Worm (Caenorhabditis elegans) whole organism, young adult: Measurements from ENCODE around the gene T16A1.2.

Experiments used
- C06A6.2 ChIP-seq: fragments of 200-800 bp; sonication (Bioruptor generic); conservative IDR thresholded peaks from 2 replicates; pipeline ENCODE4 v1.3.6; 2022; ENCODE audit warnings: missing genetic modification characterization, missing compliant biosample characterization
- F10E7.11 ChIP-seq: sonication (generic microtip); optimal IDR thresholded peaks from 2 replicates; lab custom pipeline; 2017; ENCODE audit warnings: mild to moderate bottlenecking, missing genetic modification characterization, moderate library complexity, missing compliant biosample characterization
- F22D6.2 ChIP-seq: sonication (generic microtip); optimal IDR thresholded peaks from 2 replicates; lab custom pipeline; 2016; ENCODE audit warnings: mild to moderate bottlenecking, missing genetic modification characterization, missing compliant biosample characterization
- F55B11.4 ChIP-seq: sonication (generic microtip); optimal IDR thresholded peaks from 2 replicates; lab custom pipeline; 2016; ENCODE audit warnings: missing compliant biosample characterization, missing genetic modification characterization, borderline replicate concordance; ENCODE audit not compliant: insufficient read depth
- F57C9.4 ChIP-seq: sonication (generic microtip); optimal IDR thresholded peaks from 2 replicates; lab custom pipeline; 2017; ENCODE audit warnings: mild to moderate bottlenecking, missing genetic modification characterization, missing compliant biosample characterization
- Y56A3A.18 ChIP-seq: fragments of 200-800 bp; sonication (Bioruptor generic); IDR thresholded peaks from 2 replicates; pipeline ENCODE4 v1.3.6; 2022; ENCODE audit warnings: missing genetic modification reagents, missing genetic modification characterization, missing compliant biosample characterization
- Y79H2A.3 ChIP-seq: fragments of 200-800 bp; sonication (Bioruptor generic); conservative IDR thresholded peaks from 2 replicates; pipeline ENCODE4 v1.3.6; 2022; ENCODE audit warnings: missing genetic modification reagents, missing genetic modification characterization, missing compliant biosample characterization
- athp-1 ChIP-seq: sonication (generic microtip); optimal IDR thresholded peaks from 2 replicates; lab custom pipeline; 2017; ENCODE audit warnings: mild to moderate bottlenecking, missing genetic modification characterization, missing compliant biosample characterization
- attf-6 ChIP-seq: fragments of 200-800 bp; sonication (Bioruptor generic); IDR thresholded peaks from 2 replicates; pipeline ENCODE4 v1.3.6; 2022; ENCODE audit warnings: missing genetic modification reagents, missing genetic modification characterization, missing compliant biosample characterization
- bed-1 ChIP-seq: fragments of 200-800 bp; sonication (Bioruptor generic); IDR thresholded peaks from 2 replicates; pipeline ENCODE4 v1.3.6; 2022; ENCODE audit warnings: missing genetic modification reagents, missing genetic modification characterization, missing compliant biosample characterization
- bed-2 ChIP-seq: fragments of 200-800 bp; sonication (Bioruptor generic); IDR thresholded peaks from 2 replicates; pipeline ENCODE4 v1.3.6; 2022; ENCODE audit warnings: missing genetic modification reagents, missing genetic modification characterization, missing compliant biosample characterization
- ccch-3 ChIP-seq: fragments of 200-800 bp; sonication (Bioruptor generic); optimal IDR thresholded peaks from 2 replicates; lab custom pipeline; 2018; ENCODE audit warnings: mild to moderate bottlenecking, missing genetic modification characterization, missing compliant biosample characterization
- ceh-100 ChIP-seq: fragments of 200-800 bp; sonication (Bioruptor generic); IDR thresholded peaks from 2 replicates; pipeline ENCODE4 v1.3.6; 2022; ENCODE audit warnings: missing genetic modification reagents, missing genetic modification characterization, missing compliant biosample characterization
- ceh-27 ChIP-seq: fragments of 200-800 bp; sonication (Bioruptor generic); optimal IDR thresholded peaks from 2 replicates; lab custom pipeline; 2018; ENCODE audit warnings: mild to moderate bottlenecking, missing genetic modification characterization, moderate library complexity, missing compliant biosample characterization
- ceh-40 ChIP-seq: fragments of 200-800 bp; sonication (Bioruptor generic); IDR thresholded peaks from 2 replicates; pipeline ENCODE4 v1.3.6; 2022; ENCODE audit warnings: missing genetic modification characterization, missing compliant biosample characterization
- ceh-58 ChIP-seq: fragments of 200-800 bp; sonication (Bioruptor generic); IDR thresholded peaks from 2 replicates; pipeline ENCODE4 v1.3.6; 2022; ENCODE audit warnings: missing genetic modification characterization, missing compliant biosample characterization
- chd-7 ChIP-seq: sonication (generic microtip); optimal IDR thresholded peaks from 2 replicates; lab custom pipeline; 2016; ENCODE audit warnings: mild to moderate bottlenecking, missing genetic modification characterization, moderate library complexity, missing compliant biosample characterization
- die-1 ChIP-seq: sonication (generic microtip); optimal IDR thresholded peaks from 2 replicates; lab custom pipeline; 2016; ENCODE audit warnings: missing genotype, mild to moderate bottlenecking, missing genetic modification characterization, missing compliant biosample characterization
- dpl-1 ChIP-seq: fragments of 150-350 bp; optimal IDR thresholded peaks from 2 replicates; lab custom pipeline; 2014; ENCODE audit warnings: missing biosample characterization, missing genetic modification reagents, missing genetic modification characterization
- egl-18 ChIP-seq: fragments of 200-800 bp; sonication (Bioruptor generic); IDR thresholded peaks from 2 replicates; pipeline ENCODE4 v1.3.6; 2022; ENCODE audit warnings: missing genetic modification reagents, missing genetic modification characterization, missing compliant biosample characterization
- egrh-3 ChIP-seq: fragments of 200-800 bp; sonication (Bioruptor generic); IDR thresholded peaks from 2 replicates; pipeline ENCODE4 v1.3.6; 2022; ENCODE audit warnings: missing genetic modification reagents, missing genetic modification characterization, missing compliant biosample characterization
- ekl-4 ChIP-seq: fragments of 200-800 bp; sonication (Bioruptor generic); IDR thresholded peaks from 2 replicates; pipeline ENCODE4 v1.3.6; 2022; ENCODE audit warnings: missing genetic modification reagents, missing genetic modification characterization, missing compliant biosample characterization
- him-1 ChIP-seq: sonication (generic microtip); optimal IDR thresholded peaks from 2 replicates; lab custom pipeline; 2016; ENCODE audit warnings: missing genotype, missing genetic modification reagents, missing genetic modification characterization, missing compliant biosample characterization
- hlh-12 ChIP-seq: sonication (generic microtip); optimal IDR thresholded peaks from 2 replicates; lab custom pipeline; 2016; ENCODE audit warnings: missing genetic modification characterization, missing compliant biosample characterization
- hlh-26 ChIP-seq: fragments of 200-800 bp; sonication (Bioruptor generic); conservative IDR thresholded peaks from 2 replicates; pipeline ENCODE4 v1.3.6; 2022; ENCODE audit warnings: missing genetic modification reagents, missing genetic modification characterization, missing compliant biosample characterization
- hmg-1.2 ChIP-seq: fragments of 200-800 bp; sonication (Bioruptor generic); IDR thresholded peaks from 2 replicates; pipeline ENCODE4 v1.3.6; 2022; ENCODE audit warnings: missing genetic modification reagents, missing genetic modification characterization, missing compliant biosample characterization
- hrde-1 ChIP-seq: sonication (generic microtip); optimal IDR thresholded peaks from 2 replicates; lab custom pipeline; 2016; ENCODE audit warnings: missing genetic modification characterization, mild to moderate bottlenecking, missing compliant biosample characterization, moderate library complexity, missing genotype, missing genetic modification reagents, borderline replicate concordance
- let-526 ChIP-seq: fragments of 200-800 bp; sonication (Bioruptor generic); IDR thresholded peaks from 2 replicates; pipeline ENCODE4 v1.3.6; 2022; ENCODE audit warnings: missing genetic modification reagents, missing genetic modification characterization, missing compliant biosample characterization
- lin-54 ChIP-seq: fragments of 200-800 bp; sonication (Bioruptor generic); optimal IDR thresholded peaks from 2 replicates; lab custom pipeline; 2018; ENCODE audit warnings: mild to moderate bottlenecking, missing genetic modification characterization, missing compliant biosample characterization
- madf-3 ChIP-seq: fragments of 200-800 bp; sonication (Bioruptor generic); IDR thresholded peaks from 2 replicates; pipeline ENCODE4 v1.3.6; 2022; ENCODE audit warnings: missing genetic modification reagents, missing genetic modification characterization, missing compliant biosample characterization
- madf-6 ChIP-seq: fragments of 200-800 bp; sonication (Bioruptor generic); IDR thresholded peaks from 2 replicates; pipeline ENCODE4 v1.3.6; 2022; ENCODE audit warnings: missing genetic modification reagents, missing genetic modification characterization, missing compliant biosample characterization
- mel-28 ChIP-seq: sonication (generic microtip); optimal IDR thresholded peaks from 2 replicates; lab custom pipeline; 2016; ENCODE audit warnings: borderline replicate concordance, mild to moderate bottlenecking, missing genetic modification characterization, missing compliant biosample characterization
- mes-4 ChIP-seq: sonication (generic microtip); optimal IDR thresholded peaks from 2 replicates; lab custom pipeline; 2016; ENCODE audit warnings: missing genotype, missing genetic modification characterization, missing compliant biosample characterization
- nfya-1 ChIP-seq: sonication (generic microtip); optimal IDR thresholded peaks from 2 replicates; lab custom pipeline; 2017; ENCODE audit warnings: antibody characterized with exemption, missing compliant biosample characterization, missing genetic modification characterization, borderline replicate concordance; ENCODE audit not compliant: insufficient read depth
- nfyb-1 ChIP-seq: fragments of 200-800 bp; sonication (Bioruptor generic); IDR thresholded peaks from 2 replicates; pipeline ENCODE4 v1.3.6; 2022; ENCODE audit warnings: missing genetic modification reagents, missing genetic modification characterization, missing compliant biosample characterization
- nhr-120 ChIP-seq: fragments of 200-800 bp; sonication (Bioruptor generic); IDR thresholded peaks from 2 replicates; pipeline ENCODE4 v1.3.6; 2022; ENCODE audit warnings: missing genetic modification characterization, missing compliant biosample characterization
- nhr-27 ChIP-seq: fragments of 200-800 bp; sonication (Bioruptor generic); optimal IDR thresholded peaks from 2 replicates; lab custom pipeline; 2018; ENCODE audit warnings: mild to moderate bottlenecking, missing genetic modification characterization, moderate library complexity, missing compliant biosample characterization
- nhr-80 ChIP-seq: sonication (generic microtip); optimal IDR thresholded peaks from 2 replicates; lab custom pipeline; 2016; ENCODE audit warnings: missing genetic modification characterization, missing compliant biosample characterization
- pha-4 ChIP-seq: fragments of 150-350 bp; sonication (generic microtip); optimal IDR thresholded peaks from 2 replicates; lab custom pipeline; 2014; ENCODE audit warnings: missing biosample characterization, missing genetic modification reagents, missing genetic modification characterization
- rpc-1 ChIP-seq, 2 experiments: fragments of 150-350 bp in 1 of 2; sonication (generic microtip) in 1 of 2; optimal IDR thresholded peaks; 2 replicates each; lab custom pipeline; 2014 to 2018; ENCODE audit warnings: missing biosample characterization in 1 of 2, missing genetic modification characterization in 1 of 2, missing genetic modification reagents in 1 of 2, missing genotype in 1 of 2
- sdz-38 ChIP-seq: sonication (generic microtip); optimal IDR thresholded peaks from 2 replicates; lab custom pipeline; 2016; ENCODE audit warnings: missing genotype, missing genetic modification characterization, missing compliant biosample characterization
- snpc-1.1 ChIP-seq: sonication (generic microtip); optimal IDR thresholded peaks from 2 replicates; lab custom pipeline; 2017; ENCODE audit warnings: missing genetic modification characterization, mild to moderate bottlenecking, missing compliant biosample characterization, antibody characterized with exemption, moderate library complexity, missing genotype, missing genetic modification reagents; ENCODE audit not compliant: insufficient read depth
- sptf-2 ChIP-seq: fragments of 200-800 bp; sonication (Bioruptor generic); optimal IDR thresholded peaks from 2 replicates; lab custom pipeline; 2018; ENCODE audit warnings: mild to moderate bottlenecking, missing genetic modification characterization, missing compliant biosample characterization

The T16A1.2 gene

DNA sequence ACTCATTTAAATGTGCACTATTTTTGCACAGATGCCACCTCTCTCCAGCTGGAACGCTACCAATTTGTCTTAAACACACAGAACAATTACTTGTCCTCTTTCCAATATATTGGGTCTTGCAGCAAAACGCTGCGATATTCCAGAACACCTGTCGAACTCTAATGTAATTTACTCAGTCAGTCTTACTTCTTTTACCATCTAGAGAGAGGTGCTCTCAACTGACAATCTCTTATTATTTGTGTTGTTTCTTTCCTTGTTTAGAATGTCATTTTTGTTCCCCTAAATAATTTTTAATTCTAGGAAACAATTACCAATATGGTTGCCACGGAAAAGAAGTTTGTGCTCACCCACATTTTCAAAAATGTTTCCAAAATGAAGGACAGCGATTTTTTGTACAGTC is 35.4 kb downstream of the T16A1.2 start, which contains the start of gene sdz-28:
Gene sdz-28, plus strand, starts transcription at position 301 of the 400 bp plus-strand sequence.
- TF ChIP-seq him-1 (no peak), mes-4 (tag; lab: Kevin White, UChicago) (no peak), nfya-1 (no peak), madf-6 (no peak), C06A6.2 (GFP tag; lab: Robert Waterston, UW) (no peak), pha-4 (tag; lab: Kevin White, UChicago) (no peak), Y56A3A.18 (GFP tag; lab: Robert Waterston, UW) (no peak), dpl-1 (GFP tag; lab: Kevin White, UChicago) (no peak), hlh-12 (tag; lab: Kevin White, UChicago) (no peak), bed-2 (GFP tag; lab: Robert Waterston, UW) (no peak), nhr-27 (tag; lab: Kevin White, UChicago) (no peak), hrde-1 (tag; lab: Kevin White, UChicago) (no peak), hmg-1.2 (GFP tag; lab: Robert Waterston, UW) (no peak), ceh-58 (no peak), nfyb-1 (GFP tag; lab: Robert Waterston, UW) (no peak)

DNA sequence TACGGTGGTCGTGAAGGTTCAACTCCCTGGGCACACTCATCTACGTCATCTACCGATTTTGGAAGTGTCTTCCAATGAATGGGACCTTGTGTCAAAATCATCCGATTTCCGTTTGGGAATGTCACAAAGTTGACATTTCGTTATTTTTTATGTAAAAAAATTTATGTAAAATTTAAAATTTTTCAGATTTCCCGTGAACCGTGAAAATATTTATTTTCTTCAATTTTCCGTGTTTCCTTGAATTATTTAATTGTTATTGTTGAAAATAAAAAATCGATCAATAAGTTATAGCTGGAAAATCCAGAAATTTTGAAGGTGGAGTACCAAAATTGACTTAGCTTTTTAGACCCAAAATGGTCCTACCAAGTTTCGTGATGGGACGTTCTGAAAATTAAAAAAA is 40.2 kb downstream of the T16A1.2 start, which contains the start of gene hpo-7:
Gene hpo-7, minus strand, starts transcription at position 101 of the 400 bp plus-strand sequence.
- TF ChIP-seq F22D6.2 = no peak
- TF ChIP-seq, all 124 proteins: peak for 0

DNA sequence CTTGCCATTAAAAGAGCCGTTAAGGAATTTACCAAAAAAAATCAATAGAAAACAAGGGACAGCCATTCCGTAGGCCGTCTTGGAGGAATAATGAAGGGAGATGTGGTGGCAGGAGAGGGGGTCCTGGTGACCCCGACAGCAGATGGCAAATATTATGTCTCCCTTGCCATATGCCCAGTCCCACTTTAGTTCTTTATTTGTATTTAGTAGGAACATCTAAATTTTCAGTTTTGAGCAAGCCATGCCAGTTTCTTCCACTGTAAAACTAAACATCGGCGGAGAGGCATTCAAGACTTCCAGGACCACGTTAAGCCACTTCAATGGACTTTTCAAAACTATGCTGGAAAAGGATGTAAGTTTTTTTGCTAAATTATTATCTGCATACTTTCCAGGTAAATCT is 41.8 kb downstream of the T16A1.2 start, which contains the start of gene C40A11.4:
Gene C40A11.4, plus strand, starts transcription at position 188 of the 400 bp plus-strand sequence.
- TF ChIP-seq rpc-1 (optimal IDR thresholded peaks at IDR 0.05; lab: Kevin White, UChicago) (no peak), rpc-1 (tag; optimal IDR thresholded peaks at IDR 0.05; lab: Kevin White, UChicago) (no peak), F57C9.4 (tag; lab: Kevin White, UChicago) (no peak), ceh-27 (no peak), nhr-80 (tag; lab: Kevin White, UChicago) (no peak), bed-1 (GFP tag; lab: Robert Waterston, UW) (no peak), nhr-120 (GFP tag; lab: Robert Waterston, UW) (no peak), ccch-3 (GFP tag; lab: Kevin White, UChicago) (no peak)
- TF ChIP-seq, all 124 proteins: peak for 0

DNA sequence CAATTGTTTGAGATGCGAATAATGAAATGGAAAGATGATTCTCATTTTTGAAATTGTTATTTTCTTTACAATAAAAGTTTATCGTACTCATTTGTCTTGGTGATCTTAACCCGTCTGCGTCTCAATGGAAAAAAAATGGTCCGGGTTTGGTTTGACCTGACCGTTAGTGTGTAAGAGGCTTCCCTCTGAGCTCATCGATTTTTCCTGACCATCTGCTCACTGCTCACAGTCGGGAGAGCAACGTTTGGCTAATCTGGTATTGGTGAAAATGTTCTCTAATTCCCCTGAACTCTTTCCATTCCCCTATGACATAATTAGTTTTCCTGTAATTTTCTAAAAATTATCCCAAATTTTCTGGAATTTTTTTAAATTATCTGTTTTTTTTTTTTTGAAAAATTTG is 43.5 kb downstream of the T16A1.2 start:
- TF ChIP-seq F55B11.4 (tag; lab: Kevin White, UChicago) (no peak), hlh-26 (GFP tag; lab: Robert Waterston, UW) (no peak), F10E7.11 (tag; lab: Kevin White, UChicago) (no peak), die-1 (tag; lab: Kevin White, UChicago) (no peak), nhr-27 (tag; lab: Kevin White, UChicago) (no peak), ceh-27 (no peak), sdz-38 (tag; lab: Kevin White, UChicago) (no peak), sptf-2 (GFP tag; lab: Kevin White, UChicago) (no peak), madf-3 (GFP tag; lab: Robert Waterston, UW) (no peak)
- TF ChIP-seq, all 124 proteins: peak for 0

DNA sequence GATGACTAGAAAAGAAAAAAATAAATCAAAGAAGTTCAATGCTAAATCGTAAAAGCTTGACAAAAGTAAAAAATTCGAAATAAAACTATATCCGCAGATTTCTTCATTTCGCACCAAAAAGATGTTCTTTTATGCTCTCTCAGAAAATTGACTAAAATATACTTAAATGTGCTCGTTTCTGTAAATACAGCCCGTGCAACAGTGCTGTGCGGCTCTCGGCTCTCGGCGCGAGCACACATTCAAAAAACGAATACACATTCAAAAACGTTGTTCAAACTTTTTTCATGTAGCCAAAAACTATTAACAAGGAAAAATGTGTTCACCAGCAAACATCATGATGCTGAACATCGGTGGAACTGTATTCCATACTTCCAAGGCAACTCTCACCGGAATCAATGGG is 45.4 kb downstream of the T16A1.2 start, which contains the start of gene C40A11.3:
Gene C40A11.3, plus strand, starts transcription at position 301 of the 400 bp plus-strand sequence.
- TF ChIP-seq ceh-40 = no peak
- TF ChIP-seq Y79H2A.3 (GFP tag; lab: Robert Waterston, UW) = no peak
- TF ChIP-seq attf-6 (GFP tag; lab: Robert Waterston, UW) = no peak
- TF ChIP-seq ekl-4 = no peak
- TF ChIP-seq dpl-1 (GFP tag; lab: Kevin White, UChicago) = no peak
- TF ChIP-seq mel-28 (tag; lab: Kevin White, UChicago) = no peak
- TF ChIP-seq ceh-100 = no peak
- no peak for TF ChIP-seq chd-7 (tag; lab: Kevin White, UChicago)
- TF ChIP-seq lin-54 (GFP tag; lab: Kevin White, UChicago) = no peak
- TF ChIP-seq egrh-3 (GFP tag; lab: Robert Waterston, UW) = no peak
- no peak for TF ChIP-seq let-526
- TF ChIP-seq egl-18 (GFP tag; lab: Robert Waterston, UW) = no peak
- no peak for TF ChIP-seq athp-1 (tag; lab: Kevin White, UChicago)
- TF ChIP-seq snpc-1.1 (tag; lab: Kevin White, UChicago) = no peak
